Worm (Caenorhabditis elegans) whole organism, late embryonic: ENCODE results near the gene rrp-8.

ENCODE experiments used
- T23F11.4 ChIP-seq: fragments of 200-800 bp; sonication (Bioruptor generic); optimal IDR thresholded peaks from 2 replicates; lab custom pipeline; 2018; ENCODE audit warnings: mild to moderate bottlenecking, missing genetic modification characterization, missing compliant biosample characterization
- ama-1 ChIP-seq: fragments of 150-350 bp; optimal IDR thresholded peaks from 2 replicates; lab custom pipeline; 2014
- fkh-10 ChIP-seq: fragments of 150-350 bp; optimal IDR thresholded peaks from 2 replicates; lab custom pipeline; 2014; ENCODE audit warnings: missing biosample characterization, missing genetic modification reagents, missing genetic modification characterization
- nhr-11 ChIP-seq: fragments of 150-350 bp; optimal IDR thresholded peaks from 2 replicates; lab custom pipeline; 2014; ENCODE audit warnings: missing biosample characterization, missing genetic modification characterization
- pag-3 ChIP-seq: sonication (generic microtip); optimal IDR thresholded peaks from 2 replicates; lab custom pipeline; 2016; ENCODE audit warnings: missing compliant biosample characterization, missing genetic modification characterization, borderline replicate concordance
- pqm-1 ChIP-seq: sonication (generic microtip); optimal IDR thresholded peaks from 2 replicates; lab custom pipeline; 2016; ENCODE audit warnings: missing genetic modification characterization, missing compliant biosample characterization
- sox-2 ChIP-seq: fragments of 200-800 bp; sonication (Bioruptor generic); IDR thresholded peaks from 2 replicates; pipeline ENCODE4 v1.3.6; 2022; ENCODE audit warnings: missing genetic modification reagents, missing genetic modification characterization, missing compliant biosample characterization

- no peak for TF ChIP-seq pqm-1 (tag; lab: Kevin White, UChicago)
- TF ChIP-seq ama-1 (lab: Kevin White, UChicago): no peak
- TF ChIP-seq pag-3 (tag; lab: Kevin White, UChicago): no peak
- no peak for TF ChIP-seq fkh-10 (GFP tag; lab: Kevin White, UChicago)
- no peak for TF ChIP-seq T23F11.4
- TF ChIP-seq sox-2 (GFP tag; lab: Robert Waterston, UW): no peak
- TF ChIP-seq nhr-11: no peak
Measured at ce11 chrIV:372146-372789, 24.1 kb upstream of the rrp-8 start.
